Fruit fly (Drosophila melanogaster): ENCODE measurements around the gene CG6813.

Gene CG6813

dm6 chr3R:11613252-11614036 is 13.0 kb downstream of the CG6813 start (continued):
- peak; percentile 85 for TF ChIP-seq CG42726 (GFP tag; IDR thresholded peaks at IDR 0.05; ENCODE audit: partially characterized antibody)
- peak; percentile 64 for TF ChIP-seq sug (tag; optimal IDR thresholded peaks at IDR 0.05)
- no peak for TF ChIP-seq CG9797 (GFP tag; optimal IDR thresholded peaks at IDR 0.05)
- peak; percentile 68 for TF ChIP-seq NC2β (GFP tag; optimal IDR thresholded peaks at IDR 0.05)
- TF ChIP-seq CG3995 (GFP tag; optimal IDR thresholded peaks at IDR 0.05): no peak
- TF ChIP-seq prd (optimal IDR thresholded peaks at IDR 0.05): no peak
- peak; percentile 75 for TF ChIP-seq prd (GFP tag; IDR thresholded peaks at IDR 0.05)
- TF ChIP-seq Hr78 (GFP tag; optimal IDR thresholded peaks at IDR 0.05): peak in 1 of 2 experiments; percentile 98
- TF ChIP-seq lilli (GFP tag; optimal IDR thresholded peaks at IDR 0.05): peak; percentile 66
- TF ChIP-seq CG10654 (GFP tag; optimal IDR thresholded peaks at IDR 0.05): peak; percentile 15
- TF ChIP-seq lola (GFP tag; optimal IDR thresholded peaks at IDR 0.05): peak in 1 of 3 experiments; percentile 32
- TF ChIP-seq lov (optimal IDR thresholded peaks at IDR 0.05): no peak
- peak; percentile 72; the same call in 1 of the 3 replicates for TF ChIP-seq lov (GFP tag; IDR thresholded peaks at IDR 0.05)
- peak; percentile 65 for TF ChIP-seq CG4854 (GFP tag; optimal IDR thresholded peaks at IDR 0.05)
- TF ChIP-seq chif (GFP tag; optimal IDR thresholded peaks at IDR 0.05): peak; percentile 61 to 89
- TF ChIP-seq unc-4 (GFP tag; IDR thresholded peaks at IDR 0.05; ENCODE audit: partially characterized antibody): no peak
- TF ChIP-seq aop (GFP tag; IDR thresholded peaks at IDR 0.05): no peak
- TF ChIP-seq CG33557 (GFP tag; optimal IDR thresholded peaks at IDR 0.05): peak; percentile 50
- peak; percentile 40 for TF ChIP-seq B-H2 (GFP tag; optimal IDR thresholded peaks at IDR 0.05)
- TF ChIP-seq E2f1 (GFP tag; IDR thresholded peaks at IDR 0.05): peak; percentile 72
- peak; percentile 43 for TF ChIP-seq CG10462 (GFP tag; optimal IDR thresholded peaks at IDR 0.05)
- peak; percentile 44 for TF ChIP-seq btn (GFP tag; optimal IDR thresholded peaks at IDR 0.05)
- peak; percentile 61 for TF ChIP-seq phol (tag; optimal IDR thresholded peaks at IDR 0.05)
- no peak for TF ChIP-seq CG11696 (GFP tag; IDR thresholded peaks at IDR 0.05)
- TF ChIP-seq Hr51 (GFP tag; optimal IDR thresholded peaks at IDR 0.05): peak; percentile 48 to 54
- TF ChIP-seq amos (GFP tag; IDR thresholded peaks at IDR 0.05; ENCODE audit: partially characterized antibody): peak; percentile 73
- TF ChIP-seq CG15073 (GFP tag; optimal IDR thresholded peaks at IDR 0.05): peak; percentile 37
- TF ChIP-seq Rfx (GFP tag; IDR thresholded peaks at IDR 0.05): peak; percentile 88
- TF ChIP-seq D (optimal IDR thresholded peaks at IDR 0.05): no peak
- peak; percentile 29 for TF ChIP-seq D (GFP tag; optimal IDR thresholded peaks at IDR 0.05)
- TF ChIP-seq E2f2 (GFP tag; IDR thresholded peaks at IDR 0.05): peak; percentile 84
- TF ChIP-seq luna (GFP tag; optimal IDR thresholded peaks at IDR 0.05): no peak
- no peak for TF ChIP-seq tna (GFP tag; IDR thresholded peaks at IDR 0.05; ENCODE audit: partially characterized antibody)
- no peak for TF ChIP-seq CG1832 (GFP tag; optimal IDR thresholded peaks at IDR 0.05)
- TF ChIP-seq croc (GFP tag; conservative IDR thresholded peaks at IDR 0.05): peak; percentile 21; the same call in 1 of the 3 replicates
- peak; percentile 63 for TF ChIP-seq CG9817 (tag; optimal IDR thresholded peaks at IDR 0.05)
- TF ChIP-seq wek (GFP tag; optimal IDR thresholded peaks at IDR 0.05): no peak
- TF ChIP-seq Eip74EF (GFP tag; optimal IDR thresholded peaks at IDR 0.05): peak in 1 of 2 experiments; percentile 51
- TF ChIP-seq D19A (tag; optimal IDR thresholded peaks at IDR 0.05): peak; percentile 49
- no peak for TF ChIP-seq exex (tag; optimal IDR thresholded peaks at IDR 0.05)
- TF ChIP-seq Hey (tag; optimal IDR thresholded peaks at IDR 0.05): no peak
- TF ChIP-seq Optix (GFP tag; IDR thresholded peaks at IDR 0.05): 0 out of 3 replicates have a peak, but pooled peaks have one; percentile 36
- TF ChIP-seq CG15479 (GFP tag; optimal IDR thresholded peaks at IDR 0.05): peak; percentile 90
- no peak for TF ChIP-seq gsb (GFP tag; IDR thresholded peaks at IDR 0.05)
- peak; percentile 18; the same call in 1 of the 2 replicates for TF ChIP-seq CG13287 (GFP tag; IDR thresholded peaks at IDR 0.05; ENCODE audit: partially characterized antibody)
- peak; percentile 85 for TF ChIP-seq Dp (GFP tag; optimal IDR thresholded peaks at IDR 0.05)
- TF ChIP-seq CG30431 (GFP tag; optimal IDR thresholded peaks at IDR 0.05): peak; percentile 45
- peak; percentile 65 for TF ChIP-seq HLH3B (GFP tag; IDR thresholded peaks at IDR 0.05)

All from whole organism, embryonic.